Worm (Caenorhabditis elegans): ENCODE measurements around the gene F40G12.7.

DNA sequence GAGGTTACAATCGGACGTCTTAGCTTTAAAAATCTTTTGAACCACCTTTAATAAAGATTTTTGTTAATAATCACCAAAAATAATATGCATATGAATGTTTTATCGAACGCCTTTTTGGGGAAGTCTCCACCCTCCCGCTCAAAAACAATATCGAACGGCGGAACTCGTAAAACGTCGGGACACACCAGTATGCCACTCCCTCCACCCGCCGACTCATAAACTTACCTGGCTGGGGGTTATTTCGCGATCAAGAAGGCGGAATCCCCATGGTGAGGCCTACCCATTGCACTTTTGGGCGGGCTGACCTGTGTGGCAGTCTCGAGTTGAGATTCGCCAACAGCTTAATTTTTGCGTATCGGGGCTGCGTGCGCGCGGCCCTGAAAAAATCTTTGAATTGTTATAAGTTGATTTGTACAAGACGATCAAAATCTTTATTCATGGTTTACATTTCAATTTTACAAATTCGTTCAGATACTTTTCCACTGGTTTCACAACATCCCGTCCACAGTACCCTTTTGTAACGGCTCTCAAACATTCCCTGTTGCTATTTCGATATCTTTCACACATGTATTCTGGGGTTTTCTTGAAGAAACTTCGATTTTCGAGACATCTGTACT is 6.9 kb upstream of the F40G12.7 start:
- TF ChIP-seq Y95B8A.8 (GFP tag; IDR thresholded peaks at IDR 0.05) (no peak), athp-1 (tag; optimal IDR thresholded peaks at IDR 0.05) (no peak), ets-4 (GFP tag; optimal IDR thresholded peaks at IDR 0.05) (no peak), aptf-3 (GFP tag; IDR thresholded peaks at IDR 0.05) (no peak), K12H6.12 (tag; optimal IDR thresholded peaks at IDR 0.05) (no peak), C06A6.2 (GFP tag; conservative IDR thresholded peaks at IDR 0.05) (no peak), B0261.1 (tag; optimal IDR thresholded peaks at IDR 0.05) (no peak), him-1 (tag; optimal IDR thresholded peaks at IDR 0.05) (peak; percentile 90), ceh-79 (tag; optimal IDR thresholded peaks at IDR 0.05) (no peak), egrh-3 (GFP tag; IDR thresholded peaks at IDR 0.05) (no peak), lin-54 (GFP tag; optimal IDR thresholded peaks at IDR 0.05) (no peak)
